Fruit fly (Drosophila melanogaster): ENCODE results near the gene ATPsynepsilonL.

dm6 chr3R:10076665-10077064 is 44.9 kb upstream of the ATPsynepsilonL start:
- peak; percentile 16 for TF ChIP-seq CG33017 (tag; optimal IDR thresholded peaks at IDR 0.05)
- peak; percentile 30 for TF ChIP-seq Crg-1 (GFP tag; optimal IDR thresholded peaks at IDR 0.05)
- no peak for TF ChIP-seq CG14711 (tag; optimal IDR thresholded peaks at IDR 0.05)
- TF ChIP-seq Mnt (GFP tag; optimal IDR thresholded peaks at IDR 0.05), result peak; percentile 9
- TF ChIP-seq pad (GFP tag; optimal IDR thresholded peaks at IDR 0.05), result peak; percentile 42
- no peak for TF ChIP-seq Hr96 (GFP tag; optimal IDR thresholded peaks at IDR 0.05)
- TF ChIP-seq bab1 (GFP tag; optimal IDR thresholded peaks at IDR 0.05), result peak; percentile 36
- TF ChIP-seq ovo (GFP tag; optimal IDR thresholded peaks at IDR 0.05), result no peak
- TF ChIP-seq kay (GFP tag; ENCODE audit: borderline replicate concordance), result peak; percentile 74
- peak; percentile 19 for TF ChIP-seq CG1620 (GFP tag; optimal IDR thresholded peaks at IDR 0.05)
- TF ChIP-seq cic (GFP tag; optimal IDR thresholded peaks at IDR 0.05), result no peak
- TF ChIP-seq CG5204 (GFP tag; optimal IDR thresholded peaks at IDR 0.05), result no peak
- no peak for TF ChIP-seq CG7045 (GFP tag; optimal IDR thresholded peaks at IDR 0.05)
- TF ChIP-seq CG12768 (GFP tag; optimal IDR thresholded peaks at IDR 0.05), result no peak
